Worm (Caenorhabditis elegans): Measurements from ENCODE around the gene M117.6.

Gene M117.6

ce11 chrIV:11821591-11822361, 6.1 kb downstream of the M117.6 start, which contains the start of the genes par-5 and M117.3 (continued):
- no peak for TF ChIP-seq ceh-58 (GFP tag; IDR thresholded peaks at IDR 0.05)
- no peak for TF ChIP-seq tbx-9 (tag; optimal IDR thresholded peaks at IDR 0.05; ENCODE audit: borderline replicate concordance)
- TF ChIP-seq dpl-1 (GFP tag; optimal IDR thresholded peaks at IDR 0.05) = no peak

- TF ChIP-seq K12H6.12 (tag; optimal IDR thresholded peaks at IDR 0.05) (no peak), nfyb-1 (GFP tag; IDR thresholded peaks at IDR 0.05) (no peak), rec-8 (tag; optimal IDR thresholded peaks at IDR 0.05) (no peak), ztf-6 (GFP tag; IDR thresholded peaks at IDR 0.05) (no peak), egrh-3 (GFP tag; IDR thresholded peaks at IDR 0.05) (no peak), aptf-3 (GFP tag; IDR thresholded peaks at IDR 0.05) (no peak), Y79H2A.3 (GFP tag; conservative IDR thresholded peaks at IDR 0.05) (peak; percentile 92), ztf-3 (GFP tag; optimal IDR thresholded peaks at IDR 0.05) (no peak), ceh-27 (GFP tag; optimal IDR thresholded peaks at IDR 0.05) (no peak), ceh-100 (GFP tag; IDR thresholded peaks at IDR 0.05) (no peak), madf-10 (tag; optimal IDR thresholded peaks at IDR 0.05) (no peak), C06A6.2 (GFP tag; conservative IDR thresholded peaks at IDR 0.05) (no peak; the same call in 1 of the 2 replicates), rpc-1 (optimal IDR thresholded peaks at IDR 0.05) (no peak), rpc-1 (tag; optimal IDR thresholded peaks at IDR 0.05) (no peak), snpc-3.4 (tag; optimal IDR thresholded peaks at IDR 0.05) (peak; percentile 64), madf-3 (GFP tag; IDR thresholded peaks at IDR 0.05) (peak; percentile 64), atf-7 (tag; optimal IDR thresholded peaks at IDR 0.05) (peak; percentile 44), ztf-28 (GFP tag; IDR thresholded peaks at IDR 0.05) (no peak), bed-1 (GFP tag; IDR thresholded peaks at IDR 0.05) (no peak), unc-130 (GFP tag; optimal IDR thresholded peaks at IDR 0.05) (peak; percentile 42), dpl-1 (GFP tag; optimal IDR thresholded peaks at IDR 0.05) (no peak), somi-1 (GFP tag; optimal IDR thresholded peaks at IDR 0.05) (no peak), nhr-120 (GFP tag; IDR thresholded peaks at IDR 0.05) (no peak), ceh-40 (GFP tag; IDR thresholded peaks at IDR 0.05) (no peak), mcd-1 (GFP tag; IDR thresholded peaks at IDR 0.05) (peak; percentile 12; the same call in 1 of the 2 replicates), F49E8.2 (tag; optimal IDR thresholded peaks at IDR 0.05; ENCODE audit: insufficient read depth) (peak; percentile 89), cebp-2 (GFP tag; IDR thresholded peaks at IDR 0.05) (0 out of 2 replicates have a peak, but pooled peaks have one; percentile 21), sea-2 (GFP tag; IDR thresholded peaks at IDR 0.05) (no peak), mel-28 (tag; optimal IDR thresholded peaks at IDR 0.05; ENCODE audit: borderline replicate concordance) (no peak), sdz-38 (tag; optimal IDR thresholded peaks at IDR 0.05) (no peak), nfya-1 (tag; optimal IDR thresholded peaks at IDR 0.05; ENCODE audit: borderline replicate concordance, insufficient read depth) (no peak), mxl-1 (tag; optimal IDR thresholded peaks at IDR 0.05) (no peak), F55B11.4 (tag; optimal IDR thresholded peaks at IDR 0.05; ENCODE audit: borderline replicate concordance, insufficient read depth) (no peak), Y95B8A.8 (GFP tag; IDR thresholded peaks at IDR 0.05) (peak; percentile 60; the same call in 1 of the 2 replicates), lin-35 (GFP tag; optimal IDR thresholded peaks at IDR 0.05) (peak in 2 of 3 experiments; percentile 31 to 66), akir-1 (GFP tag; optimal IDR thresholded peaks at IDR 0.05) (no peak), ZK185.1 (tag; optimal IDR thresholded peaks at IDR 0.05; ENCODE audit: poor library complexity, severe bottlenecking) (peak; percentile 53), ceh-91 (GFP tag; IDR thresholded peaks at IDR 0.05) (no peak), pha-4 (tag; optimal IDR thresholded peaks at IDR 0.05) (peak; percentile 53), B0261.1 (tag; optimal IDR thresholded peaks at IDR 0.05) (no peak), B0035.1 (tag; optimal IDR thresholded peaks at IDR 0.05) (peak; percentile 8)
Observed at ce11 chrIV:11820067-11820913, 7.6 kb downstream of the M117.6 start.

All from whole organism, young adult.